Worm (Caenorhabditis elegans) whole organism, L4/young adult: ENCODE measurements around the gene srw-67.

Experiments
- W03F9.2 ChIP-seq: fragments of 150-350 bp; optimal IDR thresholded peaks from 2 replicates; lab custom pipeline; 2014; ENCODE audit warnings: missing biosample characterization, missing genetic modification characterization
- dao-5 ChIP-seq: sonication (generic microtip); optimal IDR thresholded peaks from 2 replicates; lab custom pipeline; 2016; ENCODE audit warnings: missing genotype, missing genetic modification characterization, moderate library complexity, missing compliant biosample characterization
- him-1 ChIP-seq: sonication (generic microtip); optimal IDR thresholded peaks from 2 replicates; lab custom pipeline; 2016; ENCODE audit warnings: missing genotype, missing genetic modification reagents, missing genetic modification characterization, missing compliant biosample characterization

srw-67 gene

DNA sequence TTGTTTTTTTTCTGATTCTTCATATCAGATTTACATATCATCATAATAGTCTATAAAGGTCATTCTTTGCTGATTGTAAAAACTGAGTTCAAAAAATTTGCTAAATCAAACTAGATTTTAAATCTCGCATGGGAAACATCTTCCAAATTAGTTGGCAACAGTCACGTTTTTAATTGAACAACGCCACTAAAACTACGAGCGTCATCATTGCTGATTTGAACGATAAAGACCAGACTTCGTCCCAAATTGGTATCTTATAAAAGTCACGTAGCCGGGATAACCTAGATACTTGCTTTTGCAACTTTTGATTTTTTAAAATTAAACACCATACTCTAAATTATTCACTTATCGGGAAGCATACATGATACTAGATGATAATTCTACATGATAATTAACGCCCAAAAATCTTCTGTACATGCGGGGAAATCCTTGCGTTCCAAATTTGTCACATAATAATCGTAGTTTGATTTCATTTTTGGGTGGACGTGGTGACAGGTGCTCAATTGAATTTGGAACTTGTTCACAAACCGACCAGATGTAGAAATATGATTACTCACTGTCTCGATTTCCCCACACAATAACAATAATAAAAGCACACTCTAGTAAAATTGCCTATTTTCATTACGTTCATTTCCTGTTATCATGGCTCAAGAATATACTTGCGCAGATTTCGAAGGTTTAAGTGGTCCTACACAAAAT, at the start of gene srw-67:
TSS of gene srw-67 (plus strand) at position 643 of the 699 bp plus-strand sequence.
- TF ChIP-seq dao-5 (tag; lab: Kevin White, UChicago) (no peak), W03F9.2 (tag; lab: Kevin White, UChicago) (no peak), him-1 (tag; lab: Kevin White, UChicago) (no peak)

- TF ChIP-seq him-1 (tag; lab: Kevin White, UChicago) (no peak), dao-5 (tag; lab: Kevin White, UChicago) (no peak), W03F9.2 (tag; lab: Kevin White, UChicago) (no peak)
Measured at ce11 chrV:7369578-7369977, 47.9 kb upstream of the srw-67 start, which contains the start of gene srj-14. srj-14 (plus strand) TSS chrV:7369708.

- TF ChIP-seq W03F9.2 (tag; lab: Kevin White, UChicago) (no peak), dao-5 (tag; lab: Kevin White, UChicago) (no peak), him-1 (tag; lab: Kevin White, UChicago) (no peak)
Measured at ce11 chrV:7374090-7374489, 43.4 kb upstream of the srw-67 start, which contains the start of gene srx-56. srx-56 (plus strand) TSS chrV:7374390.

ce11 chrV:7379384-7379783, 38.1 kb upstream of the srw-67 start, which contains the start of gene srsx-24:
srsx-24 (minus strand) TSS chrV:7379484.
- TF ChIP-seq dao-5 (tag; lab: Kevin White, UChicago): no peak

DNA sequence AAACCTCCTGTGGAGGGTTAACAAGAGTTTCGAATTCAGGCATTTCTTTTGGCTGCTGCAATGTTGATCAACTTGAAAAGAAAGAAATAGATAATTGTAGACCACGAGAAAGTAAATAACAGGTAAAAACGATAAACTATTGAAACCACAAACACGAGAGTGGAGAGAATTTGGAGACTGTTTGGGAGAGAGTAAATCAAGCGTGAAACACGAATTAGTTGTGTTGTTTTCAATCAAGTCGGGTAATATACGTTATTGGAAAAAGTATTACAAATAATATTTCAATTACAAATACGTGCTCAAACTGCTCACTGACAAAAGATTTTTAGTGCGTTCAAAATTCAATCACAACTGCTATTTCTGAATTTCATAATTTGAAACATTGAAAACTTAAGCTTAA, 36.5 kb upstream of the srw-67 start, which contains the start of gene C03G6.17:
TSS of gene C03G6.17 (minus strand) at position 101 of the 400 bp plus-strand sequence.
- no peak for TF ChIP-seq him-1 (tag; lab: Kevin White, UChicago)
- TF ChIP-seq W03F9.2 (tag; lab: Kevin White, UChicago): no peak
- no peak for TF ChIP-seq dao-5 (tag; lab: Kevin White, UChicago)

DNA sequence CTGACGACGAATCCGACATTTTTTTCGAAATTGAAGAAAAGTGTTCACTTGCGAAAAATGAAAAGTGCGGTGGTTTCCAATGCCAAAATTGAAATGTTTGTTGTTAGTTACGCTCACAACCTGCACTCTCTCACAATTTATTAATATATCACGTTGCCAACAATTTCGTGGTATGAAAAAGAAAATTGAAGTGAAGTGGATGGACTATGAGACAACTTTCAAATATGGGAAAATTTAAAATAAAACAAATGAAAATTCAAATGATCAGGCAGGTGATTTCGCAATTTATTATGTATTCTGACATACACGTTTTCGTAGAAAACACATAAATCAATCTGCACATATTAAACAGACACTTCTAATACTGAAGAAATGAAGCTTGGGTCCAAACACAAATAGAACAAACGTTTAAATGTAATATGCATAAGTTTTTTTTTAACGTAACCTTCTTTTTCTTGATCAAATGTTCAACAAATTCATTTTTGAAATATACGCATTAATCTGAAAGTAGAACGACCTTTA, 31.3 kb upstream of the srw-67 start, which contains the start of gene srp-6:
TSS of gene srp-6 (minus strand) at position 51 of the 522 bp plus-strand sequence.
- no peak for TF ChIP-seq him-1 (tag; lab: Kevin White, UChicago)
- no peak for TF ChIP-seq dao-5 (tag; lab: Kevin White, UChicago)
- no peak for TF ChIP-seq W03F9.2 (tag; lab: Kevin White, UChicago)

- no peak for TF ChIP-seq dao-5 (tag; lab: Kevin White, UChicago)
- TF ChIP-seq W03F9.2 (tag; lab: Kevin White, UChicago): no peak
- no peak for TF ChIP-seq him-1 (tag; lab: Kevin White, UChicago)
Measured at ce11 chrV:7387755-7388154, 29.7 kb upstream of the srw-67 start, which contains the start of gene C02H6.3. C02H6.3 (minus strand) TSS chrV:7387855.

ce11 chrV:7389771-7390170, 27.7 kb upstream of the srw-67 start, which contains the start of gene C02H6.1:
C02H6.1 (minus strand) TSS chrV:7389871.
- no peak for TF ChIP-seq dao-5 (tag; lab: Kevin White, UChicago)
- TF ChIP-seq W03F9.2 (tag; lab: Kevin White, UChicago): no peak
- TF ChIP-seq him-1 (tag; lab: Kevin White, UChicago): no peak

ce11 chrV:7391933-7392332, 25.5 kb upstream of the srw-67 start, which contains the start of gene fbxa-105:
fbxa-105 (minus strand) TSS chrV:7392029.
- TF ChIP-seq dao-5 (tag; lab: Kevin White, UChicago) (no peak), W03F9.2 (tag; lab: Kevin White, UChicago) (no peak), him-1 (tag; lab: Kevin White, UChicago) (no peak)

ce11 chrV:7395359-7395758, 22.1 kb upstream of the srw-67 start, which contains the start of gene srx-9:
srx-9 (minus strand) TSS chrV:7395459.
- TF ChIP-seq dao-5 (tag; lab: Kevin White, UChicago) (no peak), him-1 (tag; lab: Kevin White, UChicago) (no peak), W03F9.2 (tag; lab: Kevin White, UChicago) (no peak)

- TF ChIP-seq dao-5 (tag; lab: Kevin White, UChicago) (no peak), W03F9.2 (tag; lab: Kevin White, UChicago) (no peak), him-1 (tag; lab: Kevin White, UChicago) (no peak)
Measured at ce11 chrV:7399202-7399601, 18.3 kb upstream of the srw-67 start, which contains the start of gene gst-41. gst-41 (minus strand) TSS chrV:7399302.

- TF ChIP-seq dao-5 (tag; lab: Kevin White, UChicago) (no peak), W03F9.2 (tag; lab: Kevin White, UChicago) (no peak), him-1 (tag; lab: Kevin White, UChicago) (no peak)
Measured at ce11 chrV:7400095-7400494, 17.4 kb upstream of the srw-67 start, which contains the start of gene cnc-9. cnc-9 (minus strand) TSS chrV:7400195.

DNA sequence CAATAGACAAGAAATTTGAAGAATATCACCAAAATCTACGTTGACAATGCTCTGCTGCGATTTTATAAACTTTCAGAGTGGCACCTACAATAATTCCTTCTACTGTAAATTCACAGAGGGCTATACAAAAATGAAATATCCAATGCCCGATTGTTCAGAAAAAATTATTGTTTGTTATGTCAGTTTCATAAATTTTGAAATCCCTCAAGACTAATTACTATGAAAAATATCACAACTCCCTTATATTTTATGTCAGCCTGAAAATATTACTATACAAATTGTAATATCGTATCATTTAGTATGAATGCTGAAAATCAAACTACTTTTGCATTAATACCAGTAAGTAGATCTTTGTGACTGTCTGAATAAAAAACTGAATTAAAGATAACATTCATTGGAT, 16.9 kb upstream of the srw-67 start, which contains the start of gene srx-60:
TSS of gene srx-60 (plus strand) at position 301 of the 400 bp plus-strand sequence.
- TF ChIP-seq W03F9.2 (tag; lab: Kevin White, UChicago): no peak
